Worm (Caenorhabditis elegans): ENCODE data around the gene msrp-6.
"Not testable (repeated sequence)": the region's sequence is repeated elsewhere in the genome, so short reads cannot be mapped to it uniquely, and the experiment has no call there.

DNA sequence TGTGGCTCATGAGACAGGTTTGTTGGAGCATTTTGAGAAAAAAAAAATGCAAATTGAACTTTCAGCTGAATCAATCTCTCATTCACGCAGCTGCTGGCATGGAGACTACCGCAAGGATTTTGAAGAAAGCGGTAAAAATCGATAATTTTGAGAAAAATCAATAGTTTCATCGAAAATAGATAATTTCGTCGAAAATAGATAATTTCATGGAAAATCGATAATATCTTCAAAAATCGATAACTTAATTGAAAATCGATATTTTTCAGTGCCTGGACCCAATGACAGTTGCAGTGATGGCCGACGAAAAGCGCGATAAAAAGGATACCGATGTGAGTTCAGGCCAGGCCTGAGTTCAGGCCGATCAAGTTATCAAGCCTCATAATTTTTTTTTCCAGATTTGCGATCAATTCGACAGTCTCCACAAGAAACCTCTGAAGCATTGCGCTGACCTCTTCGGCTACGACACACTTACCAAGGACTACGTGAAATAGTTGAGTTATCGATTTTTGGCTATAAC is 3.7 kb downstream of the msrp-6 start, which contains the start of gene D2062.4:
- TF ChIP-seq snpc-4 (tag; optimal IDR thresholded peaks at IDR 0.05); unc-39 (tag; optimal IDR thresholded peaks at IDR 0.05); nhr-237 (tag; optimal IDR thresholded peaks at IDR 0.05); unc-62 (GFP tag; optimal IDR thresholded peaks at IDR 0.05); nhr-12 (tag; optimal IDR thresholded peaks at IDR 0.05); lin-13 (tag; optimal IDR thresholded peaks at IDR 0.05); mab-5 (tag; optimal IDR thresholded peaks at IDR 0.05); ztf-11 (tag; optimal IDR thresholded peaks at IDR 0.05); tbx-8 (GFP tag; optimal IDR thresholded peaks at IDR 0.05): not testable (repeated sequence)

Measured in whole organism, mixed stage, embryonic.